Fruit fly (Drosophila melanogaster) whole organism, embryonic: ENCODE data around the gene IKKepsilon.

Experiments used
- Bgb ChIP-seq: fragments of 200-800 bp; sonication (Bioruptor generic); IDR thresholded peaks from 2 replicates; pipeline ENCODE4 v1.3.6; 2022; ENCODE audit warnings: missing biosample characterization, missing genetic modification characterization; ENCODE audit not compliant: partially characterized antibody
- CG1024 ChIP-seq: fragments of 200-800 bp; sonication (Bioruptor generic); IDR thresholded peaks from 2 replicates; pipeline ENCODE4 v1.3.6; 2022; ENCODE audit warnings: missing biosample characterization, missing genetic modification characterization
- CG10543 ChIP-seq: fragments of 200-800 bp; sonication (Bioruptor generic); optimal IDR thresholded peaks from 3 replicates; lab custom pipeline; 2017; ENCODE audit warnings: missing biosample characterization, mild to moderate bottlenecking, missing genetic modification characterization, moderate library complexity
- CG10979 ChIP-seq: fragments of 200-800 bp; sonication (Bioruptor generic); optimal IDR thresholded peaks from 2 replicates; lab custom pipeline; 2018; ENCODE audit warnings: missing biosample characterization, mild to moderate bottlenecking, missing genetic modification characterization, moderate library complexity
- CG11695 ChIP-seq: fragments of 200-800 bp; sonication (Bioruptor generic); IDR thresholded peaks from 3 replicates; pipeline ENCODE4 v1.3.6; 2022; ENCODE audit warnings: missing biosample characterization, missing genetic modification characterization
- CG12219 ChIP-seq: fragments of 200-800 bp; sonication (Bioruptor generic); optimal IDR thresholded peaks from 3 replicates; lab custom pipeline; 2018; ENCODE audit warnings: missing biosample characterization, mild to moderate bottlenecking, missing genetic modification characterization
- CG12659 ChIP-seq: fragments of 200-800 bp; sonication (Bioruptor generic); optimal IDR thresholded peaks from 3 replicates; lab custom pipeline; 2017; ENCODE audit warnings: mild to moderate bottlenecking, missing biosample characterization, missing genetic modification reagents, missing genetic modification characterization
- CG14014 ChIP-seq: fragments of 200-800 bp; sonication (Bioruptor generic); IDR thresholded peaks from 2 replicates; pipeline ENCODE4 v1.3.6; 2022; ENCODE audit warnings: missing biosample characterization, missing genetic modification characterization
- CG14860 ChIP-seq: fragments of 200-800 bp; sonication (Bioruptor generic); IDR thresholded peaks from 3 replicates; pipeline ENCODE4 v1.3.6; 2022; ENCODE audit warnings: missing biosample characterization, missing genetic modification characterization; ENCODE audit not compliant: partially characterized antibody
- CG18476 ChIP-seq: fragments of 200-800 bp; sonication (Bioruptor generic); optimal IDR thresholded peaks from 2 replicates; lab custom pipeline; 2016; ENCODE audit warnings: missing biosample characterization, mild to moderate bottlenecking, missing genetic modification characterization
- CG2202 ChIP-seq: fragments of 200-800 bp; sonication (Bioruptor generic); optimal IDR thresholded peaks from 2 replicates; lab custom pipeline; 2018; ENCODE audit warnings: missing biosample characterization, mild to moderate bottlenecking, missing genetic modification characterization
- CG31365 ChIP-seq: fragments of 200-800 bp; sonication (Bioruptor generic); optimal IDR thresholded peaks from 2 replicates; lab custom pipeline; 2018; ENCODE audit warnings: missing biosample characterization, mild to moderate bottlenecking, missing genetic modification characterization
- CG31388 ChIP-seq: fragments of 200-800 bp; sonication (Bioruptor generic); optimal IDR thresholded peaks from 2 replicates; lab custom pipeline; 2016; ENCODE audit warnings: missing biosample characterization, missing genetic modification characterization
- CG3847 ChIP-seq: fragments of 200-800 bp; sonication (Bioruptor generic); IDR thresholded peaks from 2 replicates; pipeline ENCODE4 v1.3.6; 2022; ENCODE audit warnings: missing biosample characterization, missing genetic modification characterization
- CG6272 ChIP-seq: fragments of 200-800 bp; sonication (Bioruptor generic); IDR thresholded peaks from 2 replicates; pipeline ENCODE4 v1.3.6; 2022; ENCODE audit warnings: missing biosample characterization, missing genetic modification characterization
- CG7963 ChIP-seq: fragments of 200-800 bp; sonication (Bioruptor generic); IDR thresholded peaks from 3 replicates; pipeline ENCODE4 v1.3.6; 2022; ENCODE audit warnings: missing biosample characterization, missing genetic modification characterization; ENCODE audit not compliant: partially characterized antibody
- CG8290 ChIP-seq, 3 experiments: fragments of 200-800 bp; sonication (Bioruptor generic); optimal IDR thresholded peaks; 2 replicates each; lab custom pipeline; 2016 to 2019; ENCODE audit warnings: missing biosample characterization in 3 of 3, missing genetic modification characterization in 3 of 3, mild to moderate bottlenecking in 2 of 3, moderate library complexity in 1 of 3
- CG9817 ChIP-seq: fragments of 200-800 bp; sonication (Bioruptor generic); optimal IDR thresholded peaks from 2 replicates; lab custom pipeline; 2018; ENCODE audit warnings: missing biosample characterization, mild to moderate bottlenecking, missing genetic modification characterization, moderate library complexity
- Dip2 ChIP-seq: fragments of 200-800 bp; sonication (Bioruptor generic); IDR thresholded peaks from 2 replicates; pipeline ENCODE4 v1.3.6; 2022; ENCODE audit warnings: missing biosample characterization, missing genetic modification characterization
- E2f1 ChIP-seq: fragments of 200-800 bp; sonication (Bioruptor generic); IDR thresholded peaks from 2 replicates; pipeline ENCODE4 v1.3.6; 2022; ENCODE audit warnings: missing biosample characterization, missing genetic modification characterization
- HHEX ChIP-seq: fragments of 200-800 bp; sonication (Bioruptor generic); optimal IDR thresholded peaks from 3 replicates; lab custom pipeline; 2017; ENCODE audit warnings: missing biosample characterization, mild to moderate bottlenecking, missing genetic modification characterization, missing genetic modification reagents
- HLH3B ChIP-seq: fragments of 200-800 bp; sonication (Bioruptor generic); IDR thresholded peaks from 2 replicates; pipeline ENCODE4 v1.3.6; 2022; ENCODE audit warnings: missing biosample characterization, missing genetic modification characterization
- HLHmδ ChIP-seq: fragments of 200-800 bp; sonication (Bioruptor generic); optimal IDR thresholded peaks from 2 replicates; lab custom pipeline; 2018; ENCODE audit warnings: missing biosample characterization, mild to moderate bottlenecking, missing genetic modification characterization, moderate library complexity
- Hr51 ChIP-seq, 2 experiments: fragments of 200-800 bp; sonication (Bioruptor generic); optimal IDR thresholded peaks; 2 replicates in 1 of 2; 3 replicates in 1 of 2; lab custom pipeline; 2016 to 2018; ENCODE audit warnings: missing biosample characterization in 2 of 2, missing genetic modification characterization in 2 of 2, mild to moderate bottlenecking in 1 of 2, moderate library complexity in 1 of 2
- PHDP ChIP-seq: fragments of 200-800 bp; sonication (Bioruptor generic); optimal IDR thresholded peaks from 3 replicates; lab custom pipeline; 2018; ENCODE audit warnings: missing biosample characterization, mild to moderate bottlenecking, missing genetic modification characterization, moderate library complexity
- Pdp1 ChIP-seq, 2 experiments: fragments of 200-800 bp; sonication (Bioruptor generic); optimal IDR thresholded peaks; 3 replicates each; lab custom pipeline; 2016; ENCODE audit warnings: missing biosample characterization in 2 of 2, missing genetic modification characterization in 2 of 2, mild to moderate bottlenecking in 1 of 2, moderate library complexity in 1 of 2
- Side ChIP-seq: fragments of 200-800 bp; sonication (Bioruptor generic); optimal IDR thresholded peaks from 2 replicates; lab custom pipeline; 2016; ENCODE audit warnings: missing biosample characterization, missing genetic modification characterization
- Sox100B ChIP-seq: fragments of 200-800 bp; sonication (Bioruptor generic); optimal IDR thresholded peaks from 3 replicates; lab custom pipeline; 2018; ENCODE audit warnings: missing biosample characterization, mild to moderate bottlenecking, missing genetic modification characterization
- Sox102F ChIP-seq: fragments of 200-800 bp; sonication (Bioruptor generic); optimal IDR thresholded peaks from 2 replicates; lab custom pipeline; 2018; ENCODE audit warnings: missing biosample characterization, mild to moderate bottlenecking, missing genetic modification characterization, moderate library complexity
- Ssrp ChIP-seq: fragments of 200-800 bp; sonication (Bioruptor generic); optimal IDR thresholded peaks from 2 replicates; lab custom pipeline; 2018; ENCODE audit warnings: missing biosample characterization, mild to moderate bottlenecking, missing genetic modification characterization, moderate library complexity
- Xbp1 ChIP-seq: fragments of 200-800 bp; sonication (Bioruptor generic); optimal IDR thresholded peaks from 3 replicates; lab custom pipeline; 2016; ENCODE audit warnings: missing biosample characterization, mild to moderate bottlenecking, missing genetic modification characterization
- aop ChIP-seq: fragments of 200-800 bp; sonication (Bioruptor generic); IDR thresholded peaks from 2 replicates; pipeline ENCODE4 v1.3.6; 2022; ENCODE audit warnings: missing biosample characterization, missing genetic modification characterization
- ato ChIP-seq: fragments of 200-800 bp; sonication (Bioruptor generic); IDR thresholded peaks from 2 replicates; pipeline ENCODE4 v1.3.6; 2022; ENCODE audit warnings: missing biosample characterization, missing genetic modification characterization; ENCODE audit not compliant: partially characterized antibody
- bcd ChIP-seq: fragments of 200-800 bp; sonication (Bioruptor generic); optimal IDR thresholded peaks from 2 replicates; lab custom pipeline; 2017; ENCODE audit warnings: missing biosample characterization, mild to moderate bottlenecking, missing genetic modification characterization
- br ChIP-seq: fragments of >200 bp; optimal IDR thresholded peaks from 2 replicates; lab custom pipeline; 2017
- cad ChIP-seq: fragments of >200 bp; optimal IDR thresholded peaks from 2 replicates; lab custom pipeline; 2017; ENCODE audit warnings: missing biosample characterization, missing genetic modification characterization
- chn ChIP-seq: fragments of 200-800 bp; sonication (Bioruptor generic); optimal IDR thresholded peaks from 2 replicates; lab custom pipeline; 2016; ENCODE audit warnings: missing biosample characterization, missing genetic modification characterization
- dysf ChIP-seq: fragments of 200-800 bp; sonication (Bioruptor generic); IDR thresholded peaks from 3 replicates; pipeline ENCODE4 v1.3.6; 2022; ENCODE audit warnings: missing biosample characterization, missing genetic modification characterization
- gce ChIP-seq: fragments of 200-800 bp; sonication (Bioruptor generic); IDR thresholded peaks from 3 replicates; pipeline ENCODE4 v1.3.6; 2022; ENCODE audit warnings: missing biosample characterization, missing genetic modification characterization
- gfzf ChIP-seq: fragments of 200-800 bp; sonication (Bioruptor generic); optimal IDR thresholded peaks from 2 replicates; lab custom pipeline; 2016; ENCODE audit warnings: missing biosample characterization, mild to moderate bottlenecking, missing genetic modification characterization, moderate library complexity
- lilli ChIP-seq: fragments of 200-800 bp; sonication (Bioruptor generic); optimal IDR thresholded peaks from 3 replicates; lab custom pipeline; 2016; ENCODE audit warnings: missing biosample characterization, missing genetic modification characterization
- luna ChIP-seq: fragments of 200-800 bp; sonication (Bioruptor generic); optimal IDR thresholded peaks from 2 replicates; lab custom pipeline; 2016; ENCODE audit warnings: missing biosample characterization, missing genetic modification characterization
- maf-S ChIP-seq: fragments of 200-800 bp; sonication (Bioruptor generic); optimal IDR thresholded peaks from 2 replicates; lab custom pipeline; 2016; ENCODE audit warnings: missing biosample characterization, missing genetic modification characterization
- nmo ChIP-seq: fragments of 200-800 bp; sonication (Bioruptor generic); optimal IDR thresholded peaks from 2 replicates; lab custom pipeline; 2018; ENCODE audit warnings: missing biosample characterization, mild to moderate bottlenecking, missing genetic modification characterization, moderate library complexity
- org-1 ChIP-seq: fragments of 200-800 bp; sonication (Bioruptor generic); optimal IDR thresholded peaks from 2 replicates; lab custom pipeline; 2017; ENCODE audit warnings: missing biosample characterization, missing genetic modification characterization
- pita ChIP-seq: fragments of 200-800 bp; sonication (Bioruptor generic); optimal IDR thresholded peaks from 2 replicates; lab custom pipeline; 2017; ENCODE audit warnings: missing biosample characterization, mild to moderate bottlenecking, missing genetic modification characterization
- sens ChIP-seq: fragments of 200-800 bp; sonication (Bioruptor generic); peaks from one replicate; lab custom pipeline; 2016; ENCODE audit warnings: missing biosample characterization, missing genetic modification characterization
- tio ChIP-seq: fragments of 200-800 bp; sonication (Bioruptor generic); optimal IDR thresholded peaks from 2 replicates; lab custom pipeline; 2017; ENCODE audit warnings: missing biosample characterization, missing genetic modification characterization, inconsistent platforms

IKKepsilon gene

dm6 chr2L:20714468-20715404 lies 38.9 kb downstream of the IKKepsilon start, which contains the start of gene Hr38 (continued):
- TF ChIP-seq Pdp1 (GFP tag; optimal IDR thresholded peaks at IDR 0.05; lab: Kevin White, UChicago) = peak; percentile 41 to 90
- no peak for TF ChIP-seq CG31388 (GFP tag; lab: Kevin White, UChicago)
- no peak for TF ChIP-seq pita (GFP tag; lab: Kevin White, UChicago)
- peak; percentile 4 for TF ChIP-seq nmo (GFP tag; lab: Kevin White, UChicago)
- TF ChIP-seq CG11695 (GFP tag; lab: Robert Waterston, UW) = 0 out of 3 replicates have a peak, but pooled peaks have one; percentile 38
- TF ChIP-seq Xbp1 = peak; percentile 45
- TF ChIP-seq sens (GFP tag; lab: Kevin White, UChicago) = no peak
- TF ChIP-seq dysf (GFP tag; lab: Robert Waterston, UW) = peak; percentile 25; the same call in 1 of the 3 replicates
- peak; percentile 65 for TF ChIP-seq Sox102F (GFP tag; lab: Kevin White, UChicago)
- peak; percentile 4 for TF ChIP-seq org-1 (GFP tag; lab: Kevin White, UChicago)
- no peak for TF ChIP-seq CG8290 (GFP tag; optimal IDR thresholded peaks at IDR 0.05; lab: Kevin White, UChicago)
- TF ChIP-seq CG8290 (tag; optimal IDR thresholded peaks at IDR 0.05; lab: Kevin White, UChicago) = peak; percentile 11 to 45
- 0 out of 2 replicates have a peak, but pooled peaks have one; percentile 42 for TF ChIP-seq ato
- no peak for TF ChIP-seq gfzf (GFP tag; lab: Kevin White, UChicago)
- peak; percentile 47 for TF ChIP-seq bcd (GFP tag; lab: Kevin White, UChicago)
- no peak for TF ChIP-seq CG31365 (tag; lab: Kevin White, UChicago)
- peak in 1 of 2 experiments; percentile 61 for TF ChIP-seq Hr51 (GFP tag; optimal IDR thresholded peaks at IDR 0.05; lab: Kevin White, UChicago)
- peak; percentile 41 for TF ChIP-seq HLH3B (GFP tag; lab: Robert Waterston, UW)
- TF ChIP-seq br (lab: Kevin White, UChicago) = no peak
- TF ChIP-seq aop = no peak
- TF ChIP-seq CG6272 (GFP tag; lab: Robert Waterston, UW) = no peak
- no peak for TF ChIP-seq luna (GFP tag; lab: Kevin White, UChicago)
- TF ChIP-seq tio (GFP tag; lab: Kevin White, UChicago) = no peak
- no peak; the same call in 1 of the 2 replicates for TF ChIP-seq Dip2 (GFP tag; lab: Robert Waterston, UW)
- peak; percentile 49 for TF ChIP-seq lilli (GFP tag; lab: Kevin White, UChicago)
- TF ChIP-seq Bgb (GFP tag; lab: Robert Waterston, UW) = peak; percentile 16; the same call in 1 of the 2 replicates
- TF ChIP-seq CG2202 (tag; lab: Kevin White, UChicago) = no peak
- peak; percentile 62 for TF ChIP-seq PHDP (tag; lab: Kevin White, UChicago)
- peak; percentile 44 for TF ChIP-seq CG9817
- TF ChIP-seq CG12219 (GFP tag; lab: Kevin White, UChicago) = peak; percentile 37
- no peak for TF ChIP-seq CG10979 (tag; lab: Kevin White, UChicago)
- no peak for TF ChIP-seq CG1024
- peak; percentile 34 for TF ChIP-seq CG12659
- TF ChIP-seq CG18476 (GFP tag; lab: Kevin White, UChicago) = no peak
- TF ChIP-seq gce (GFP tag; lab: Robert Waterston, UW) = no peak
- peak; percentile 86 for TF ChIP-seq HLHmδ (GFP tag; lab: Kevin White, UChicago)
- peak; percentile 9 for TF ChIP-seq Sox100B
- TF ChIP-seq CG10543 (GFP tag; lab: Kevin White, UChicago) = no peak
- no peak for TF ChIP-seq CG7963
- TF ChIP-seq Ssrp (tag; lab: Kevin White, UChicago) = no peak
- TF ChIP-seq HHEX (GFP tag; lab: Kevin White, UChicago) = peak; percentile 43
- TF ChIP-seq maf-S (GFP tag; lab: Kevin White, UChicago) = no peak
- no peak for TF ChIP-seq chn
- no peak for TF ChIP-seq CG14860 (GFP tag; lab: Robert Waterston, UW)
- no peak for TF ChIP-seq CG3847 (GFP tag; lab: Robert Waterston, UW)
- peak; percentile 44 for TF ChIP-seq CG14014 (GFP tag; lab: Robert Waterston, UW)
- no peak for TF ChIP-seq E2f1 (GFP tag; lab: Robert Waterston, UW)
- TF ChIP-seq cad (GFP tag; lab: Kevin White, UChicago) = no peak
- peak; percentile 48 for TF ChIP-seq Side (GFP tag; lab: Kevin White, UChicago)
